Fruit fly (Drosophila melanogaster) whole organism, embryonic: ENCODE results near the gene tipE.

Source experiments
- Awh ChIP-seq: fragments of 200-800 bp; sonication (Bioruptor generic); IDR thresholded peaks from 2 replicates; pipeline ENCODE4, ENCODE4 v1.3.6; 2022; ENCODE audit warnings: missing biosample characterization, missing genetic modification characterization
- CG12659 ChIP-seq: fragments of 200-800 bp; sonication (Bioruptor generic); optimal IDR thresholded peaks from 3 replicates; lab custom pipeline; 2017; ENCODE audit warnings: mild to moderate bottlenecking, missing biosample characterization, missing genetic modification reagents, missing genetic modification characterization
- CG13424 ChIP-seq: fragments of 200-800 bp; sonication (Bioruptor generic); optimal IDR thresholded peaks from 2 replicates; lab custom pipeline; 2019; ENCODE audit warnings: missing biosample characterization, mild to moderate bottlenecking, missing genetic modification characterization, moderate library complexity
- CG17612 ChIP-seq: fragments of 200-800 bp; sonication (Bioruptor generic); IDR thresholded peaks from 2 replicates; pipeline ENCODE4 v1.3.6; 2022; ENCODE audit warnings: missing biosample characterization, missing genetic modification characterization
- CG17829 ChIP-seq: fragments of 200-800 bp; optimal IDR thresholded peaks from 2 replicates; lab custom pipeline; 2019; ENCODE audit warnings: missing biosample characterization, mild to moderate bottlenecking, missing genetic modification characterization, moderate library complexity
- CG1832 ChIP-seq: fragments of 200-800 bp; sonication (Bioruptor generic); optimal IDR thresholded peaks from 2 replicates; lab custom pipeline; 2017; ENCODE audit warnings: missing biosample characterization, mild to moderate bottlenecking, missing genetic modification characterization, inconsistent platforms
- CG2712 ChIP-seq: fragments of 200-800 bp; optimal IDR thresholded peaks from 3 replicates; lab custom pipeline; 2019; ENCODE audit warnings: missing biosample characterization, mild to moderate bottlenecking, missing genetic modification characterization, moderate library complexity
- CG2889 ChIP-seq: fragments of 200-800 bp; sonication (Bioruptor generic); IDR thresholded peaks from 3 replicates; pipeline ENCODE4 v1.3.6; 2022; ENCODE audit warnings: missing biosample characterization, missing genetic modification characterization
- CG3838 ChIP-seq: fragments of 200-800 bp; sonication (Bioruptor generic); optimal IDR thresholded peaks from 3 replicates; lab custom pipeline; 2016; ENCODE audit warnings: missing biosample characterization, missing genetic modification characterization
- CG3847 ChIP-seq: fragments of 200-800 bp; sonication (Bioruptor generic); IDR thresholded peaks from 2 replicates; pipeline ENCODE4 v1.3.6; 2022; ENCODE audit warnings: missing biosample characterization, missing genetic modification characterization
- CG4730 ChIP-seq: fragments of 200-800 bp; sonication (Bioruptor generic); IDR thresholded peaks from 2 replicates; pipeline ENCODE4 v1.3.6; 2022; ENCODE audit warnings: missing biosample characterization, missing genetic modification characterization
- CG4820 ChIP-seq: fragments of 200-800 bp; sonication (Bioruptor generic); optimal IDR thresholded peaks from 3 replicates; lab custom pipeline; 2016; ENCODE audit warnings: missing biosample characterization, missing genetic modification characterization
- CG5245 ChIP-seq: fragments of 200-800 bp; sonication (Bioruptor generic); optimal IDR thresholded peaks from 3 replicates; lab custom pipeline; 2016; ENCODE audit warnings: missing biosample characterization, missing genetic modification characterization
- CG7357 ChIP-seq: fragments of 200-800 bp; sonication (Bioruptor generic); IDR thresholded peaks from 3 replicates; pipeline ENCODE4 v1.3.6; 2022; ENCODE audit warnings: missing biosample characterization, missing genetic modification characterization
- CG7928 ChIP-seq: fragments of 200-800 bp; sonication (Bioruptor generic); optimal IDR thresholded peaks from 2 replicates; lab custom pipeline; 2017; ENCODE audit warnings: missing biosample characterization, mild to moderate bottlenecking, missing genetic modification characterization
- CG8290 ChIP-seq, 3 experiments: fragments of 200-800 bp; sonication (Bioruptor generic); optimal IDR thresholded peaks; 2 replicates each; lab custom pipeline; 2016 to 2019; ENCODE audit warnings: missing biosample characterization in 3 of 3, missing genetic modification characterization in 3 of 3, mild to moderate bottlenecking in 2 of 3, moderate library complexity in 1 of 3
- CG8924 ChIP-seq: fragments of 200-800 bp; optimal IDR thresholded peaks from 3 replicates; lab custom pipeline; 2019; ENCODE audit warnings: missing biosample characterization, mild to moderate bottlenecking, missing genetic modification characterization, moderate library complexity
- CHES-1-like ChIP-seq: fragments of 200-800 bp; sonication (Bioruptor generic); optimal IDR thresholded peaks from 2 replicates; lab custom pipeline; 2016; ENCODE audit warnings: missing biosample characterization, missing genetic modification characterization
- Dad ChIP-seq: fragments of 200-800 bp; sonication (Bioruptor generic); optimal IDR thresholded peaks from 3 replicates; lab custom pipeline; 2016; ENCODE audit warnings: missing biosample characterization, missing genetic modification characterization
- E2f2 ChIP-seq: fragments of 200-800 bp; sonication (Bioruptor generic); IDR thresholded peaks from 2 replicates; pipeline ENCODE4 v1.3.6; 2022; ENCODE audit warnings: missing biosample characterization, missing genetic modification characterization
- HLH4C ChIP-seq: fragments of 200-800 bp; sonication (Bioruptor generic); IDR thresholded peaks from 3 replicates; pipeline ENCODE4 v1.3.6; 2022; ENCODE audit warnings: missing biosample characterization, missing genetic modification characterization; ENCODE audit not compliant: partially characterized antibody
- HLH54F ChIP-seq: fragments of 200-800 bp; sonication (Bioruptor generic); optimal IDR thresholded peaks from 3 replicates; lab custom pipeline; 2016; ENCODE audit warnings: missing biosample characterization, missing genetic modification characterization
- Hand ChIP-seq: fragments of 200-800 bp; sonication (Bioruptor generic); optimal IDR thresholded peaks from 2 replicates; lab custom pipeline; 2017; ENCODE audit warnings: mild to moderate bottlenecking, missing biosample characterization, missing genetic modification reagents, missing genetic modification characterization
- Lhr ChIP-seq: fragments of 200-800 bp; sonication (Bioruptor generic); optimal IDR thresholded peaks from 3 replicates; lab custom pipeline; 2017; ENCODE audit warnings: mild to moderate bottlenecking, missing biosample characterization, missing genetic modification reagents, missing genetic modification characterization
- Lpt ChIP-seq: fragments of >200 bp; optimal IDR thresholded peaks from 2 replicates; lab custom pipeline; 2018; ENCODE audit warnings: missing biosample characterization, missing genetic modification characterization
- MBD-R2 ChIP-seq: fragments of 200-800 bp; sonication (Bioruptor generic); IDR thresholded peaks from 2 replicates; pipeline ENCODE4 v1.3.6; 2022; ENCODE audit warnings: missing biosample characterization, missing genetic modification characterization
- MTF-1 ChIP-seq: fragments of 200-800 bp; sonication (Bioruptor generic); optimal IDR thresholded peaks from 2 replicates; lab custom pipeline; 2018; ENCODE audit warnings: missing biosample characterization, mild to moderate bottlenecking, missing genetic modification characterization, borderline replicate concordance
- Nf-YC ChIP-seq: fragments of 200-800 bp; optimal IDR thresholded peaks from 3 replicates; lab custom pipeline; 2019; ENCODE audit warnings: missing biosample characterization, mild to moderate bottlenecking, missing genetic modification characterization, moderate library complexity
- Oaz ChIP-seq: fragments of 200-800 bp; sonication (Bioruptor generic); IDR thresholded peaks from 2 replicates; pipeline ENCODE4 v1.3.6; 2022; ENCODE audit warnings: missing biosample characterization, missing genetic modification characterization
- Ravus ChIP-seq: fragments of 200-800 bp; sonication (Bioruptor generic); IDR thresholded peaks from 2 replicates; pipeline ENCODE4 v1.3.6; 2022; ENCODE audit warnings: missing biosample characterization, missing genetic modification characterization
- Scr ChIP-seq: fragments of 200-800 bp; sonication (Bioruptor generic); IDR thresholded peaks from 2 replicates; pipeline ENCODE4 v1.3.6; 2022; ENCODE audit warnings: missing biosample characterization, missing genetic modification characterization; ENCODE audit not compliant: partially characterized antibody
- Tbp ChIP-seq: fragments of >200 bp; optimal IDR thresholded peaks from 2 replicates; lab custom pipeline; 2018; ENCODE audit warnings: missing biosample characterization, missing genetic modification characterization
- Xrp1 ChIP-seq: fragments of 200-800 bp; sonication (Bioruptor generic); IDR thresholded peaks from 2 replicates; pipeline ENCODE4 v1.3.6; 2022; ENCODE audit warnings: missing biosample characterization, missing genetic modification characterization
- cwo ChIP-seq: fragments of 200-800 bp; sonication (Bioruptor generic); optimal IDR thresholded peaks from 3 replicates; lab custom pipeline; 2017; ENCODE audit warnings: missing biosample characterization, missing genetic modification characterization, mild to moderate bottlenecking, moderate library complexity, missing genetic modification reagents
- fd3F ChIP-seq: fragments of 200-800 bp; sonication (Bioruptor generic); optimal IDR thresholded peaks from 2 replicates; lab custom pipeline; 2018; ENCODE audit warnings: missing biosample characterization, mild to moderate bottlenecking, missing genetic modification characterization, moderate library complexity
- ftz-f1 ChIP-seq: fragments of 200-800 bp; sonication (Bioruptor generic); optimal IDR thresholded peaks from 2 replicates; lab custom pipeline; 2016; ENCODE audit warnings: missing biosample characterization, missing genetic modification characterization
- hth ChIP-seq: fragments of >200 bp; optimal IDR thresholded peaks from 2 replicates; lab custom pipeline; 2017; ENCODE audit warnings: inconsistent platforms
- kni ChIP-seq: fragments of 200-800 bp; sonication (Bioruptor generic); optimal IDR thresholded peaks from 3 replicates; lab custom pipeline; 2017; ENCODE audit warnings: mild to moderate bottlenecking, missing biosample characterization, missing genetic modification reagents, missing genetic modification characterization
- knrl ChIP-seq: fragments of 200-800 bp; sonication (Bioruptor generic); IDR thresholded peaks from 3 replicates; pipeline ENCODE4 v1.3.6; 2022; ENCODE audit warnings: missing biosample characterization, missing genetic modification characterization; ENCODE audit not compliant: partially characterized antibody
- odd ChIP-seq: fragments of 200-800 bp; sonication (Bioruptor generic); optimal IDR thresholded peaks from 2 replicates; lab custom pipeline; 2017; ENCODE audit warnings: missing biosample characterization, mild to moderate bottlenecking, missing genetic modification characterization
- pita ChIP-seq: fragments of 200-800 bp; sonication (Bioruptor generic); optimal IDR thresholded peaks from 2 replicates; lab custom pipeline; 2017; ENCODE audit warnings: missing biosample characterization, mild to moderate bottlenecking, missing genetic modification characterization
- repo ChIP-seq: fragments of 200-800 bp; sonication (Bioruptor generic); optimal IDR thresholded peaks from 2 replicates; lab custom pipeline; 2016; ENCODE audit warnings: missing biosample characterization, missing genetic modification characterization
- schlank ChIP-seq: fragments of 200-800 bp; sonication (Bioruptor generic); optimal IDR thresholded peaks from 2 replicates; lab custom pipeline; 2018; ENCODE audit warnings: missing biosample characterization, mild to moderate bottlenecking, missing genetic modification characterization
- sima ChIP-seq: fragments of 200-800 bp; sonication (Bioruptor generic); optimal IDR thresholded peaks from 2 replicates; lab custom pipeline; 2016; ENCODE audit warnings: missing biosample characterization, missing genetic modification characterization
- sna ChIP-seq: fragments of 200-800 bp; sonication (Bioruptor generic); IDR thresholded peaks from 2 replicates; pipeline ENCODE4 v1.3.6; 2022; ENCODE audit warnings: missing biosample characterization, missing genetic modification characterization; ENCODE audit not compliant: partially characterized antibody
- unpg ChIP-seq: fragments of 200-800 bp; sonication (Bioruptor generic); optimal IDR thresholded peaks from 3 replicates; lab custom pipeline; 2018; ENCODE audit warnings: missing biosample characterization, mild to moderate bottlenecking, missing genetic modification characterization, moderate library complexity
- wor ChIP-seq: fragments of 200-800 bp; sonication (Bioruptor generic); IDR thresholded peaks from 2 replicates; pipeline ENCODE4 v1.3.6; 2022; ENCODE audit warnings: missing biosample characterization, missing genetic modification characterization
- zen2 ChIP-seq: fragments of 200-800 bp; sonication (Bioruptor generic); IDR thresholded peaks from 3 replicates; pipeline ENCODE4 v1.3.6; 2022; ENCODE audit warnings: missing biosample characterization, missing genetic modification characterization; ENCODE audit not compliant: partially characterized antibody

Gene tipE

dm6 chr3L:4239442-4240322, 51.4 kb downstream of the tipE start, which contains the start of gene Sqor (continued):
- peak; percentile 52 for TF ChIP-seq Ravus (GFP tag; lab: Robert Waterston, UW)
- peak; percentile 86 for TF ChIP-seq fd3F (GFP tag; lab: Kevin White, UChicago)
- peak; percentile 64; the same call in 1 of the 2 replicates for TF ChIP-seq Awh (GFP tag; lab: Robert Waterston, UW)
- TF ChIP-seq CG8290 (GFP tag; optimal IDR thresholded peaks at IDR 0.05; lab: Kevin White, UChicago): peak; percentile 59
- peak; percentile 34 to 97 for TF ChIP-seq CG8290 (tag; optimal IDR thresholded peaks at IDR 0.05; lab: Kevin White, UChicago)
- TF ChIP-seq CHES-1-like: peak; percentile 85
- TF ChIP-seq CG1832 (GFP tag; lab: Kevin White, UChicago): no peak
- no peak for TF ChIP-seq hth
- peak; percentile 53; the same call in 1 of the 2 replicates for TF ChIP-seq MBD-R2
- TF ChIP-seq CG2712 (tag; lab: Kevin White, UChicago): peak; percentile 79
- peak; percentile 98 for TF ChIP-seq ftz-f1 (GFP tag; lab: Kevin White, UChicago)
- peak; percentile 76 for TF ChIP-seq schlank
- peak; percentile 77 for TF ChIP-seq Dad (GFP tag; lab: Kevin White, UChicago)
- no peak for TF ChIP-seq zen2 (GFP tag; lab: Robert Waterston, UW)
- TF ChIP-seq CG17612 (GFP tag; lab: Robert Waterston, UW): peak; percentile 24; the same call in 1 of the 2 replicates
- TF ChIP-seq odd (GFP tag; lab: Kevin White, UChicago): no peak
- peak; percentile 60 for TF ChIP-seq repo (GFP tag; lab: Kevin White, UChicago)
- TF ChIP-seq Scr (GFP tag; lab: Robert Waterston, UW): peak; percentile 39; the same call in 1 of the 2 replicates
- TF ChIP-seq CG17829 (tag; lab: Kevin White, UChicago): peak; percentile 78
- peak; percentile 16; the same call in 1 of the 3 replicates for TF ChIP-seq HLH4C (GFP tag; lab: Robert Waterston, UW)
- peak; percentile 71 for TF ChIP-seq CG7928 (GFP tag; lab: Kevin White, UChicago)
- peak; percentile 86 for TF ChIP-seq unpg
- TF ChIP-seq E2f2 (GFP tag; lab: Robert Waterston, UW): peak; percentile 59
- TF ChIP-seq CG3838: peak; percentile 52
- TF ChIP-seq CG7357 (GFP tag; lab: Robert Waterston, UW): peak; percentile 75
- TF ChIP-seq kni (GFP tag; lab: Kevin White, UChicago): no peak
- TF ChIP-seq CG3847 (GFP tag; lab: Robert Waterston, UW): peak; percentile 82
- TF ChIP-seq CG8924 (tag; lab: Kevin White, UChicago): peak; percentile 90
- TF ChIP-seq HLH54F (GFP tag; lab: Kevin White, UChicago): peak; percentile 87
- peak; percentile 70 for TF ChIP-seq wor
- TF ChIP-seq CG13424 (tag; lab: Kevin White, UChicago): peak; percentile 92
- no peak for TF ChIP-seq sna (GFP tag; lab: Robert Waterston, UW)
- TF ChIP-seq knrl: no peak
- TF ChIP-seq Oaz: peak; percentile 72
- TF ChIP-seq CG4820: peak; percentile 48
- TF ChIP-seq Tbp (GFP tag; lab: Kevin White, UChicago): no peak
- peak; percentile 31; the same call in 1 of the 2 replicates for TF ChIP-seq Xrp1
- peak; percentile 91 for TF ChIP-seq CG12659 (GFP tag; lab: Kevin White, UChicago)
- TF ChIP-seq CG4730 (GFP tag; lab: Robert Waterston, UW): peak; percentile 76
- peak; percentile 75 for TF ChIP-seq Hand (GFP tag; lab: Kevin White, UChicago)
- TF ChIP-seq Lhr (GFP tag; lab: Kevin White, UChicago): peak; percentile 28
- no peak for TF ChIP-seq pita (GFP tag; lab: Kevin White, UChicago)
- TF ChIP-seq CG5245 (GFP tag; lab: Kevin White, UChicago): peak; percentile 57
- peak; percentile 40 for TF ChIP-seq MTF-1 (GFP tag; lab: Kevin White, UChicago)
- TF ChIP-seq sima (GFP tag; lab: Kevin White, UChicago): peak; percentile 53
- TF ChIP-seq cwo (GFP tag; lab: Kevin White, UChicago): peak; percentile 83
- peak; percentile 75 for TF ChIP-seq Nf-YC (tag; lab: Kevin White, UChicago)
- no peak for TF ChIP-seq Lpt (GFP tag; lab: Kevin White, UChicago)
- peak; percentile 58; the same call in 2 of the 3 replicates for TF ChIP-seq CG2889 (GFP tag; lab: Robert Waterston, UW)
